Worm (Caenorhabditis elegans) whole organism, L3 larva: ENCODE measurements around the gene fbxa-218.

Experiments used
- aly-2 ChIP-seq: fragments of 150-350 bp; optimal IDR thresholded peaks from 2 replicates; lab custom pipeline; 2014; ENCODE audit warnings: missing biosample characterization, missing genetic modification characterization
- egl-27 ChIP-seq: sonication (generic microtip); optimal IDR thresholded peaks from 4 replicates; lab custom pipeline; 2017; ENCODE audit warnings: missing biosample characterization, missing genetic modification reagents, missing genetic modification characterization
- elt-1 ChIP-seq: fragments of 150-350 bp; optimal IDR thresholded peaks from 2 replicates; lab custom pipeline; 2014; ENCODE audit warnings: missing biosample characterization, missing genetic modification characterization
- fkh-2 ChIP-seq: fragments of 150-350 bp; optimal IDR thresholded peaks from 2 replicates; lab custom pipeline; 2014; ENCODE audit warnings: missing biosample characterization, missing genetic modification reagents, missing genetic modification characterization
- lin-39 ChIP-seq: fragments of 150-350 bp; optimal IDR thresholded peaks from 2 replicates; lab custom pipeline; 2018; ENCODE audit warnings: missing biosample characterization, missing genetic modification reagents, missing genetic modification characterization
- mdl-1 ChIP-seq: fragments of 150-350 bp; optimal IDR thresholded peaks from 2 replicates; lab custom pipeline; 2014; ENCODE audit warnings: missing biosample characterization, missing genetic modification characterization
- nhr-28 ChIP-seq: fragments of 150-350 bp; optimal IDR thresholded peaks from 2 replicates; lab custom pipeline; 2014; ENCODE audit warnings: missing biosample characterization, missing genetic modification characterization
- nhr-76 ChIP-seq: fragments of 150-350 bp; sonication (generic microtip); optimal IDR thresholded peaks from 5 replicates; lab custom pipeline; 2014; ENCODE audit warnings: missing biosample characterization, missing genetic modification characterization
- nhr-77 ChIP-seq: fragments of 150-350 bp; optimal IDR thresholded peaks from 2 replicates; lab custom pipeline; 2014; ENCODE audit warnings: missing biosample characterization, missing genetic modification characterization
- pha-4 ChIP-seq: fragments of 150-350 bp; optimal IDR thresholded peaks from 2 replicates; lab custom pipeline; 2014; ENCODE audit warnings: missing biosample characterization, missing genetic modification reagents, missing genetic modification characterization
- skn-1 ChIP-seq: fragments of 150-350 bp; optimal IDR thresholded peaks from 2 replicates; lab custom pipeline; 2014; ENCODE audit warnings: missing biosample characterization, missing genetic modification characterization
- unc-62 ChIP-seq: fragments of 150-350 bp; sonication (generic microtip); optimal IDR thresholded peaks from 4 replicates; lab custom pipeline; 2014; ENCODE audit warnings: missing biosample characterization, missing genetic modification reagents, missing genetic modification characterization
- ztf-11 ChIP-seq: fragments of 150-350 bp; optimal IDR thresholded peaks from 2 replicates; lab custom pipeline; 2014; ENCODE audit warnings: missing biosample characterization, missing genetic modification characterization

DNA sequence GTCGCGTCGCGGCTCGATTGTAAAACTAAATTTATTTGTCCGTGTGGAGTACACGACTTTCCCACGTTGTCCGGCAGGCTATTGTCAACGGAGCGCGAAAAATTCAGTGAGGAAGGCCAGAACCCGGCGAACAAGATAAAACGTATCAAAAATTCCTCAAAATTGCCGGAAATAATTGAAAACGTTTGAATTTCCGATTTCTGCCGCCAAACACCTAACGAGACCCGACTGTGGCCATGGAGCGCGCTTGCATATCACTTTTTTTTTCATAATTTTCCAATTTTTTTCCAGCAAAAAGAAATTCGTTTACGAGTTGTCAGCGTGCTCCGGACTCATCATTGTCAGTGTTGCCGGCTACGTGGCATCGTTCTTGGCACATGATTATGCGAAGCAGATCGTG, 37.8 kb upstream of the fbxa-218 start:
- no peak for TF ChIP-seq nhr-77
- TF ChIP-seq nhr-28 (tag; lab: Kevin White, UChicago) = no peak
- no peak for TF ChIP-seq fkh-2 (tag; lab: Kevin White, UChicago)
- no peak for TF ChIP-seq unc-62 (GFP tag; lab: Kevin White, UChicago)
- no peak for TF ChIP-seq nhr-76
- TF ChIP-seq lin-39 = no peak
- TF ChIP-seq mdl-1 (tag; lab: Kevin White, UChicago) = no peak
- no peak for TF ChIP-seq skn-1 (tag; lab: Kevin White, UChicago)
- no peak for TF ChIP-seq pha-4 (tag; lab: Kevin White, UChicago)
- no peak for TF ChIP-seq elt-1
- no peak for TF ChIP-seq ztf-11
- no peak for TF ChIP-seq egl-27
- TF ChIP-seq aly-2 (tag; lab: Kevin White, UChicago) = no peak
